Worm (Caenorhabditis elegans) whole organism, midembryonic: Measurements from ENCODE around the gene trap-4.
A peak's percentile ranks its signal among the peaks of the same experiment; 100 is the strongest.

Experiments
- T22C8.4 ChIP-seq: fragments of 200-800 bp; sonication (Bioruptor generic); IDR thresholded peaks from 2 replicates; pipeline ENCODE4 v1.3.6; 2022; ENCODE audit warnings: missing genetic modification characterization, missing compliant biosample characterization
- flt-1 ChIP-seq: fragments of 200-800 bp; sonication (Bioruptor generic); IDR thresholded peaks from 2 replicates; pipeline ENCODE4 v1.3.6; 2022; ENCODE audit warnings: missing genetic modification characterization, missing compliant biosample characterization
- klf-2 ChIP-seq: fragments of 200-800 bp; sonication (Bioruptor generic); conservative IDR thresholded peaks from 2 replicates; pipeline ENCODE4 v1.3.6; 2022; ENCODE audit warnings: missing genetic modification reagents, missing genetic modification characterization, missing compliant biosample characterization
- med-1 ChIP-seq: sonication (generic microtip); optimal IDR thresholded peaks from 2 replicates; lab custom pipeline; 2017; ENCODE audit warnings: missing genetic modification characterization, mild to moderate bottlenecking, missing compliant biosample characterization, antibody characterized with exemption, missing genetic modification reagents; ENCODE audit not compliant: insufficient read depth
- ref-1 ChIP-seq: fragments of 200-800 bp; sonication (Bioruptor generic); conservative IDR thresholded peaks from 2 replicates; pipeline ENCODE4 v1.3.6; 2022; ENCODE audit warnings: missing genetic modification reagents, missing genetic modification characterization, missing compliant biosample characterization
- tab-1 ChIP-seq: fragments of 200-800 bp; sonication (Bioruptor generic); IDR thresholded peaks from 2 replicates; pipeline ENCODE4 v1.3.6; 2022; ENCODE audit warnings: missing genetic modification characterization, missing compliant biosample characterization
- ztf-23 ChIP-seq: fragments of 200-800 bp; sonication (Bioruptor generic); IDR thresholded peaks from 2 replicates; pipeline ENCODE4 v1.3.6; 2022; ENCODE audit warnings: missing genetic modification reagents, missing genetic modification characterization, missing compliant biosample characterization
- ztf-29 ChIP-seq: fragments of 200-800 bp; sonication (Bioruptor generic); IDR thresholded peaks from 2 replicates; pipeline ENCODE4 v1.3.6; 2022; ENCODE audit warnings: missing genetic modification reagents, missing genetic modification characterization, missing compliant biosample characterization

ce11 chrIII:11918247-11918769, 2.2 kb upstream of the trap-4 start, which contains the start of gene znf-593:
- TF ChIP-seq ztf-29 (GFP tag; lab: Robert Waterston, UW) = no peak
- TF ChIP-seq T22C8.4 (GFP tag; lab: Robert Waterston, UW) = no peak
- TF ChIP-seq flt-1 (GFP tag; lab: Robert Waterston, UW) = peak; percentile 72; the same call in 1 of the 2 replicates
- TF ChIP-seq ztf-23 (GFP tag; lab: Robert Waterston, UW) = no peak
- no peak for TF ChIP-seq tab-1 (GFP tag; lab: Robert Waterston, UW)
- no peak for TF ChIP-seq ref-1 (GFP tag; lab: Robert Waterston, UW)
- no peak for TF ChIP-seq med-1 (GFP tag; lab: Kevin White, UChicago)
- TF ChIP-seq klf-2 (GFP tag; lab: Robert Waterston, UW) = no peak
